Fruit fly (Drosophila melanogaster): ENCODE results near the gene AnxB11.

DNA sequence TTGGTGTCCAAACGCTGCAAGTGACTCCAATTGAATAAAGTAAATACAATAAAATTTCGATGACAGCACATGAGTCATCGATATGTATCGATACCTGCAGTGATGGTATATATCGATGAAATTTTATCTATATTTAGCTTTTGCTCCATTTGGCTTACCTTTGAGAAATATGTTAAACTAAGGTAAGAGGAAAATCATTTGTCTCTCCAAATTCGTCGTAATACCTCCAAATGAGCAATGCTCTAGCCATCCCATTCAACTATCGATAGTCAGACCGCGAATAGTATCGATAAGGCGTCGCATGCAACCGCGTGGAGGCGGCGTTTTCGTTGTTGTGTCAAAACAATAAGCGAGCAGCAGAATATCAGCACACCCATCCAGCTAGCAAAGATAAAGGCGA is 19.2 kb upstream of the AnxB11 start, which contains the start of the genes Cdc50 and rngo:
- TF ChIP-seq h (optimal IDR thresholded peaks at IDR 0.05) = no peak
- no peak for TF ChIP-seq psq (optimal IDR thresholded peaks at IDR 0.05)
- no peak for TF ChIP-seq ttk (optimal IDR thresholded peaks at IDR 0.05)
- no peak for TF ChIP-seq Sin3A (optimal IDR thresholded peaks at IDR 0.05)
- no peak for TF ChIP-seq Myc (optimal IDR thresholded peaks at IDR 0.05)

Data from Kc167 (cell line).